Fruit fly (Drosophila melanogaster): Measurements from ENCODE around the gene Arpc4.

Gene Arpc4

DNA sequence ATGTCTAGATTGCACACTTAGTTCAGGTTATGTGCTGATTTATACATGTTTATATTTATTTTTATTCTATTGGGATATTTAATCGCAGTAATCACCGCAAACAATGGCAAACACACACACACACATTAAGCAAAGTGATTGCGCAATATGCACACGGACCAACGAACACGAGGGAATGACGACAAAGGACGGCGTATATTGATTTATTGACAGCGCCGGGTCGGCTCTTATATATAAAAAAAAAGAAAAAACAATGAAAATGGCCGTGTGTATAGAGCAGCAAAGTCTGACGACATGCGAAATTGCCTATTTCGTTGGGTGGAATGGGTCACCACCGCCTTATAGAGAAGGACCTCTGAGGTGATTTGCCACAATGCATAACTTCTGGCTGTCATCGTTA, 14.2 kb upstream of the Arpc4 start:
- no peak for TF ChIP-seq insv (optimal IDR thresholded peaks at IDR 0.05)
- no peak for TF ChIP-seq Sin3A (optimal IDR thresholded peaks at IDR 0.05)
- TF ChIP-seq ttk (optimal IDR thresholded peaks at IDR 0.05) = no peak
- TF ChIP-seq Myc (optimal IDR thresholded peaks at IDR 0.05) = no peak

DNA sequence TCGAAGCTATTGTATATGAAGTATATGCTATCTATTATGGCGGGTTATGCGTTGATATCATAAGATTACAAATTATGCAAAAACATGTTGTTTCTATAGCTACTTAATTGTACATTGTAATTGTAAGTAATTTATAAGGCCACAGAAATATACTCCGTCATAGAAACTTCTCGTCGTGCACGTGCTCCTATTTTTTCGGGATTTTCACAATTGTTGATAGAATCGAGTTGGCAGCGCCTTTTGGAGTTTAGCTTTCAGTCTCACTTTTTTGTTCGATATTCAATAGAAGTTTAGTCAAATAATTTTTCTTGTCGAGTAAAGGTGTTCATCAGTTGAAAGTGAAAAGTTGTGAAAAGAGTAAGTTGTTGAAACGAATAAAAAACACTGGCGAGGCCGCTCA, 6.7 kb upstream of the Arpc4 start, which contains the start of gene CG31642:
Gene CG31642, plus strand, starts transcription at position 301 of the 400 bp plus-strand sequence.
- TF ChIP-seq h (optimal IDR thresholded peaks at IDR 0.05) = no peak
- no peak for TF ChIP-seq Myc (optimal IDR thresholded peaks at IDR 0.05)
- TF ChIP-seq ttk (optimal IDR thresholded peaks at IDR 0.05) = no peak
- TF ChIP-seq Sin3A (optimal IDR thresholded peaks at IDR 0.05) = no peak
- TF ChIP-seq psq (optimal IDR thresholded peaks at IDR 0.05) = no peak
- no peak for TF ChIP-seq insv (optimal IDR thresholded peaks at IDR 0.05)

DNA sequence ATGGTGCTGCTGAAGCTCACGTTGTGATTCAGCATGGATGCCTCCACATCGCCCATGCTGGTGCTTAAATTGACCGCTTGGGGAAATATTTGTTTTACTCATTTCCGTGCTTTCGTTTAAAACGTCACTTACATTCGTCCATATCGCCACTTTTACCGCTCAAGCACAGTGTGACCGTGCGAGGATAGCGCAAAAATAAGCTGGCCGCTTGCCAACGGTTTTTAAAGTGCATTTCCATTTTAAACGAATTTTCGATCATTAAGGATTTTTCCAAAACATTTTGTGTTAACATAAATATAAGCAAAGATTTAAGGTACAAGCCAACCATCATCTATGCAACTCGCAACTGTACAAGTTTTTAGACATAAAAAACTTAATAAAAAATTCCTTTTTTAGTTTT, 2.5 kb downstream of the Arpc4 start, which contains the start of gene WDR79:
Gene WDR79, minus strand, starts transcription at position 298 of the 400 bp plus-strand sequence.
- TF ChIP-seq Sin3A (optimal IDR thresholded peaks at IDR 0.05) (no peak), Myc (optimal IDR thresholded peaks at IDR 0.05) (no peak), ttk (optimal IDR thresholded peaks at IDR 0.05) (no peak), insv (optimal IDR thresholded peaks at IDR 0.05) (no peak), psq (optimal IDR thresholded peaks at IDR 0.05) (no peak), h (optimal IDR thresholded peaks at IDR 0.05) (no peak)

DNA sequence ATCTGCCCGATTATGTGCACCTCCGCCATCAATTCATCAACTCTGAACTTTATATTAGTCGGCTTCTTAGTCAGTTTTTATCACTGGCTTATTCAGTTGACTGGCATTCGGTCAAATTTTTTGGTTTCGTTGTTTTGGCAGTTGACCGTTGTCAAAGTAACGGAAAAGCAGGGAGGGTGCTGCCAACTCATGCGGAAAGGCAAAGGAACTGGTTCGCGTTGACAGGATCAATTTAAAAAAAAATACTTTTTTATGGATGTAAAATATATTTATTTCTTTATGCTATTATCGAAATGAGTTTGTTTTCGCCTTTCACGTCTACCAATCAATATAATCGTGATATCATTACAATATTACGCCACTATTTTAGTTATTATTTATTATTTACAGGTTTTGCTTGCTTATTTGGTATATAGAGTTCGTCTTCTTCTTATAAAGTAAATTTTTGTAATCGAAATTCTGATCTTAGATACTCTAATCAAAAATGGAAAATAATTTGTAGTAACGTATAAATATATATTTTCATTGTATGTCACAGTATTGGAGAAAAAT, 5.7 kb downstream of the Arpc4 start, which contains the start of the genes B9d2, tctn and CG9222:
Gene B9d2, minus strand, starts transcription at position 130 of the 552 bp plus-strand sequence.
Gene tctn, minus strand, starts transcription at position 130 of the 552 bp plus-strand sequence.
Gene CG9222, plus strand, starts transcription at position 502 of the 552 bp plus-strand sequence.
- no peak for TF ChIP-seq ttk (optimal IDR thresholded peaks at IDR 0.05)
- no peak for TF ChIP-seq h (optimal IDR thresholded peaks at IDR 0.05)
- no peak for TF ChIP-seq psq (optimal IDR thresholded peaks at IDR 0.05)
- TF ChIP-seq Sin3A (optimal IDR thresholded peaks at IDR 0.05) = no peak
- no peak for TF ChIP-seq Myc (optimal IDR thresholded peaks at IDR 0.05)
- TF ChIP-seq insv (optimal IDR thresholded peaks at IDR 0.05) = no peak

DNA sequence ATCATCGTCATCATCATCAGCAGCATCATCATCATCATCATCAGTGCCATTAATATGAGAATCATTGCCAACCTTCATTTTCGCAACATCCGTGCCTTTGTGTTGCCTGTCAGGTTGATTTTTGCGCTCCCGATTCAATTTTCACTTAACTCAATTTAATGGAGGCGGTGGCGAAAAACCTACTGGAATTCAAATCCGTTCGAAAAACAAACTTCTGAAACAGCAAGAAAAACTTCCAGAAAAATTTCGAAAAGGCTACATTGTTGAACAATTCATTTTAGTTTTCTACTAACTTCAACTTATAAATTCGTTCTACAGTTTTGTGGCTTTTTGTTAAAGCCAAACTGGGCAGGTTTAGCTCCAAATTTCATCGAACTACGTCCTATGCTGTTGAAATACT, 14.2 kb downstream of the Arpc4 start, which contains the start of gene CG13991:
Gene CG13991, plus strand, starts transcription at position 301 of the 400 bp plus-strand sequence.
- no peak for TF ChIP-seq insv (optimal IDR thresholded peaks at IDR 0.05)
- no peak for TF ChIP-seq Myc (optimal IDR thresholded peaks at IDR 0.05)
- no peak for TF ChIP-seq ttk (optimal IDR thresholded peaks at IDR 0.05)
- TF ChIP-seq psq (optimal IDR thresholded peaks at IDR 0.05) = no peak
- no peak for TF ChIP-seq Sin3A (optimal IDR thresholded peaks at IDR 0.05)
- TF ChIP-seq h (optimal IDR thresholded peaks at IDR 0.05) = no peak

DNA sequence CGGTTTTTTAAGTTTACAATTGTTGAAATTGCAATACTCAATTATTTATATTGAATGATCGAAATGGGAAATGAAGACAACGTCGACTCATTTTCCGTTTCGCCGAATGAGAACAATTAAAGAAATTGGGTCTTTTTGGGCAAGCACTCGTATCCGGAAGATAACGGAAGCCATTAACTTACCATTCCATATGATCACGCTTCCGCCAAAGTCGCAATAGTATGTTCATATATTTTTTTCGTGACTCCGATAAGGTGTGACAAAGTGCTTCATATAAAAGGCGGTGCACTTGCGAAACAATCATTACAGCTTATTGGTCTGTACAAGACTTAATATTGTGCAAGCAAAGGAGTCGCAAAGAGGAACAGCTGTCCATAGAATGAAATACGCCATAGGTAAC, 26.7 kb downstream of the Arpc4 start, which contains the start of gene Muc26B:
Gene Muc26B, plus strand, starts transcription at position 301 of the 400 bp plus-strand sequence.
- TF ChIP-seq h (optimal IDR thresholded peaks at IDR 0.05) = no peak

DNA sequence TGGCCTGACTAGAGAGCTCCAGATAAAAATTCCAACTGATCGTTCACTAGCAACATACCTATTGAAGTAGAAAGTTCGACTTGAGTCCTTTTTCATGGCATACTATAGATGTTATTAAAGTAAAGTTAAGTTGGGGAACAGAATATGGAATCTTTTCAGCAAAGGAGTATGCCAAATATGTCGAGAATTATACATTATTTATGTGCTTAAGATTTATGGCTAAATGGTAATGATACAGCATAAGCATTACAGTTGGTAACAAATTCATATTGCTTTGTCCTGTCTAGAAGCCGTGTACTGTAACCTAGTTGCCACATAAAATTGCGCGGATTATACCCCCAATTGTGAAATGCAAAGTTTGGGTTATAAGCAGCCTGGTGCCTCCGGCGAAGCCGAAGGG, 30.1 kb downstream of the Arpc4 start, which contains the start of gene CG31639:
Gene CG31639, minus strand, starts transcription at position 101 of the 400 bp plus-strand sequence.
- TF ChIP-seq insv (optimal IDR thresholded peaks at IDR 0.05) (no peak), Sin3A (optimal IDR thresholded peaks at IDR 0.05) (no peak), Myc (optimal IDR thresholded peaks at IDR 0.05) (no peak), psq (optimal IDR thresholded peaks at IDR 0.05) (no peak), h (optimal IDR thresholded peaks at IDR 0.05) (no peak), ttk (optimal IDR thresholded peaks at IDR 0.05) (no peak)

DNA sequence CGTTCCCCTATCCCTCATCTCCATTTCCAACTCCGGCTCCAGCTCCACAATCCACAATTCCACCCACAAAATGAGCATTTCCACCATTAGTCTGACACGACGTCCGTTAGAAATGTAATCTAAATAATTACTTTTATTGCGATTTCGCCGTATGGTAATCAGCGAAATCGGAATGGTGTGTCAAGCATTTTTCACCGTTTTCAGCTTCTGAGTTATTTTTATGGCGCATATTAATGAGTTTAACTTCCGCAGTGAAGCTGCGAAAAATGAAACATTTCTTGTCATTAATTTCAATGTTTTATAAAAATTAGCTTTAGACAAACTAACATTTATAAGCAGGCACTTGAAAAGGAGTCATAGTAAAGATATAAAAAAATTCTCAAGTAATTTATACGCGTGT, 35.2 kb downstream of the Arpc4 start, which contains the start of gene CG13989:
Gene CG13989, plus strand, starts transcription at position 301 of the 400 bp plus-strand sequence.
- TF ChIP-seq h (optimal IDR thresholded peaks at IDR 0.05) = no peak
- TF ChIP-seq ttk (optimal IDR thresholded peaks at IDR 0.05) = no peak
- TF ChIP-seq insv (optimal IDR thresholded peaks at IDR 0.05) = no peak
- TF ChIP-seq psq (optimal IDR thresholded peaks at IDR 0.05) = no peak
- TF ChIP-seq Myc (optimal IDR thresholded peaks at IDR 0.05) = no peak
- no peak for TF ChIP-seq Sin3A (optimal IDR thresholded peaks at IDR 0.05)

DNA sequence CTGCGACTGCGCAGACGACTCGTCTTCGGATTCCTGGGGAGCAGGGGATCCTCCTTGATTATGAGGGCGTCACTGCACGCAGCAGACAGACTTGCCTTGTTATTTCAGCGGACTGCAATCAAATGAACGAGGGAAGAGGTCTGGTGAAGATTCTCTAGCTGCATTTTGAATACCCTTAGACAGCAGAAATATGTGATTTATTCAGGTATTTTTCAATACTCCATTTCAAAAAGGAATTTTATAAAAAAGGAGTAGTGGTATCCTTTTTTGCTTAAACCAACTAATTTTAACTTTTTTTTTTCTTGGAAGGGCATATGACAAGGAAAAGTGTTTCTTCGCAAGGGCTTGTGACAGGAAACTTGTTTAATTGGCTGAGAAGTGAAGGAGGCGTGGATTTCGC, 40.8 kb downstream of the Arpc4 start:
- no peak for TF ChIP-seq ttk (optimal IDR thresholded peaks at IDR 0.05)
- TF ChIP-seq Myc (optimal IDR thresholded peaks at IDR 0.05) = no peak
- TF ChIP-seq psq (optimal IDR thresholded peaks at IDR 0.05) = no peak
- TF ChIP-seq Sin3A (optimal IDR thresholded peaks at IDR 0.05) = no peak
- no peak for TF ChIP-seq insv (optimal IDR thresholded peaks at IDR 0.05)
- no peak for TF ChIP-seq h (optimal IDR thresholded peaks at IDR 0.05)

DNA sequence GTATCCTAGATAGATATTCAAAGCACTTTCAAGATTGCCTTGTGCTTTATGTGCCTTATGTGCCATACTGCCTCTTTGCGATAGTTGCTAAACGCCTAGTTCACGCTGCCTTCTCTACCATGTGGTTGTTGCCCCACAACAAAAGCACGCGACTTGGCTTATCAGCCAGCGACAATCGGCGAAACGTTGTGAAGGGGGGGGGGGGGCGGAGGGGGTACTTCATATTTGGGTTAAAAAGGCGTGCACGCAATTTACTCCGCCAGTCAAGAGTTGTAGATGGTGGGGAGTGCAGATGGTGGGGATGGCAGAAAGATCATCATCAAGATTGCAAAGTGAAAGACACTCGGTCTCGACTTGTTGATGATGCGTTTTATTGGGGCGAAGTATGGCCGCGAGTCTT, 44.2 kb downstream of the Arpc4 start:
- TF ChIP-seq psq (optimal IDR thresholded peaks at IDR 0.05) (no peak), h (optimal IDR thresholded peaks at IDR 0.05) (no peak)

DNA sequence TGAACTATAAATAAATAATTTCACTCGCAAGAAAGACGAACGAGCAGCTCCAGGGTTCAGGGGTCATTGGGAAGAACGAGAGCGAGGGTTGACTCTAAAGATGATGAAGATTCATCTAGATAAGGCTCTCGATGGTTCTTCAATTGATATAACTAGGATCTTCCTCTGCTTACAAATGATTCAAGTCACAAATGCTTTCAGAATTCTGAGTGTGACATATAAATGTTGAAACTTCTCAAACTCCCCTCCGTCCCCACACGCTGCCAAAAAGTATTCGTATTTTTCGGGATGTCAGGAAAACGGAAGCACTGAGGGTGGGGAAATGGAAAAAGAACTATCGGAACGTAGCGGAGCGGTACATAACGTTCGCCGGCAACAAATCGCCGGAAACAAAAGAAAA, 46.2 kb downstream of the Arpc4 start:
- TF ChIP-seq h (optimal IDR thresholded peaks at IDR 0.05) = no peak
- no peak for TF ChIP-seq ttk (optimal IDR thresholded peaks at IDR 0.05)
- no peak for TF ChIP-seq Sin3A (optimal IDR thresholded peaks at IDR 0.05)
- TF ChIP-seq insv (optimal IDR thresholded peaks at IDR 0.05) = no peak
- no peak for TF ChIP-seq Myc (optimal IDR thresholded peaks at IDR 0.05)
- no peak for TF ChIP-seq psq (optimal IDR thresholded peaks at IDR 0.05)

DNA sequence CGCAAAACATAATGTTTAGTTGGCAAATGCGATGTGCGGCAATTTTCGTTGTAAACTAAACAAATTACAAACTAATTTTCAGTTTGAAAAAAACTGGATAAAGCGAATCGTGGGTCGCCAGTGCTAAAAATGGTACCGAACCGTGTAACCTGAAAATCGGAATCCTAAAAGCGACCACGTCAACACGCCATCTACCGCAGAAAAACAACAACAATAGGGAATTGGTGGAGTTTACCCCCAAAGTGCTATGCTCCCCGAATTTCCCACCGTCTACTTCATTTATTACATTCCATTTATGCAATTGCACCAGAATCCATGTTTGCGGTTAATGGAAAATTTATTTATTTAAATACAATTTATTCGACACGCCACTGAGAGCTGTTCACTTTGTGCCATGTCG, 48.1 kb downstream of the Arpc4 start:
- no peak for TF ChIP-seq Sin3A (optimal IDR thresholded peaks at IDR 0.05)
- no peak for TF ChIP-seq h (optimal IDR thresholded peaks at IDR 0.05)
- no peak for TF ChIP-seq insv (optimal IDR thresholded peaks at IDR 0.05)
- no peak for TF ChIP-seq ttk (optimal IDR thresholded peaks at IDR 0.05)
- no peak for TF ChIP-seq psq (optimal IDR thresholded peaks at IDR 0.05)
- TF ChIP-seq Myc (optimal IDR thresholded peaks at IDR 0.05) = no peak

All from Kc167 (cell line).